Fruit fly (Drosophila melanogaster) whole organism, embryonic: Measurements from ENCODE around the gene CG12477.

Source experiments
- ATbp ChIP-seq: fragments of 200-800 bp; sonication (Bioruptor generic); optimal IDR thresholded peaks from 2 replicates; lab custom pipeline; 2017; ENCODE audit warnings: missing biosample characterization, mild to moderate bottlenecking, missing genetic modification characterization, missing genetic modification reagents
- Antp ChIP-seq: fragments of 200-800 bp; sonication (Bioruptor generic); optimal IDR thresholded peaks from 3 replicates; lab custom pipeline; 2016; ENCODE audit warnings: missing biosample characterization, missing genetic modification characterization
- BEAF-32 ChIP-seq: fragments of 200-800 bp; sonication (Bioruptor generic); optimal IDR thresholded peaks from 3 replicates; lab custom pipeline; 2017; ENCODE audit warnings: missing biosample characterization, missing genetic modification characterization, mild to moderate bottlenecking, moderate library complexity, missing genetic modification reagents
- Bdp1 ChIP-seq: fragments of 200-800 bp; sonication (Bioruptor generic); optimal IDR thresholded peaks from 3 replicates; lab custom pipeline; 2016; ENCODE audit warnings: missing biosample characterization, missing genetic modification characterization
- Bgb ChIP-seq: fragments of 200-800 bp; sonication (Bioruptor generic); IDR thresholded peaks from 2 replicates; pipeline ENCODE4 v1.3.6; 2022; ENCODE audit warnings: missing biosample characterization, missing genetic modification characterization; ENCODE audit not compliant: partially characterized antibody
- CG1024 ChIP-seq: fragments of 200-800 bp; sonication (Bioruptor generic); IDR thresholded peaks from 2 replicates; pipeline ENCODE4 v1.3.6; 2022; ENCODE audit warnings: missing biosample characterization, missing genetic modification characterization
- CG10543 ChIP-seq: fragments of 200-800 bp; sonication (Bioruptor generic); optimal IDR thresholded peaks from 3 replicates; lab custom pipeline; 2017; ENCODE audit warnings: missing biosample characterization, mild to moderate bottlenecking, missing genetic modification characterization, moderate library complexity
- CG10565 ChIP-seq: fragments of 200-800 bp; sonication (Bioruptor generic); optimal IDR thresholded peaks from 3 replicates; lab custom pipeline; 2016; ENCODE audit warnings: missing biosample characterization, mild to moderate bottlenecking, missing genetic modification characterization
- CG11085 ChIP-seq: fragments of 200-800 bp; sonication (Bioruptor generic); IDR thresholded peaks from 2 replicates; pipeline ENCODE4 v1.3.6; 2022; ENCODE audit warnings: missing biosample characterization, missing genetic modification characterization
- CG1233 ChIP-seq: fragments of 200-800 bp; sonication (Bioruptor generic); optimal IDR thresholded peaks from 4 replicates; lab custom pipeline; 2018; ENCODE audit warnings: missing biosample characterization, mild to moderate bottlenecking, missing genetic modification characterization
- CG15696 ChIP-seq: fragments of 200-800 bp; sonication (Bioruptor generic); optimal IDR thresholded peaks from 2 replicates; lab custom pipeline; 2019; ENCODE audit warnings: missing biosample characterization, mild to moderate bottlenecking, missing genetic modification characterization, moderate library complexity
- CG16815 ChIP-seq: fragments of 200-800 bp; sonication (Bioruptor generic); optimal IDR thresholded peaks from 3 replicates; lab custom pipeline; 2017; ENCODE audit warnings: missing biosample characterization, mild to moderate bottlenecking, missing genetic modification characterization
- CG17385 ChIP-seq: fragments of 200-800 bp; sonication (Bioruptor generic); optimal IDR thresholded peaks from 3 replicates; lab custom pipeline; 2018; ENCODE audit warnings: missing biosample characterization, mild to moderate bottlenecking, missing genetic modification characterization
- CG2129 ChIP-seq: fragments of 200-800 bp; sonication (Bioruptor generic); IDR thresholded peaks from 2 replicates; pipeline ENCODE4 v1.3.6; 2022; ENCODE audit warnings: missing biosample characterization, missing genetic modification characterization; ENCODE audit not compliant: partially characterized antibody
- CG43689 ChIP-seq: fragments of 200-800 bp; sonication (Bioruptor generic); IDR thresholded peaks from 2 replicates; pipeline ENCODE4 v1.3.6; 2022; ENCODE audit warnings: missing biosample characterization, missing genetic modification characterization
- CG5245 ChIP-seq: fragments of 200-800 bp; sonication (Bioruptor generic); optimal IDR thresholded peaks from 3 replicates; lab custom pipeline; 2016; ENCODE audit warnings: missing biosample characterization, missing genetic modification characterization
- CG5953 ChIP-seq: fragments of 200-800 bp; sonication (Bioruptor generic); IDR thresholded peaks from 2 replicates; pipeline ENCODE4 v1.3.6; 2022; ENCODE audit warnings: missing biosample characterization, missing genetic modification characterization
- CG6272 ChIP-seq: fragments of 200-800 bp; sonication (Bioruptor generic); IDR thresholded peaks from 2 replicates; pipeline ENCODE4 v1.3.6; 2022; ENCODE audit warnings: missing biosample characterization, missing genetic modification characterization
- CG7372 ChIP-seq: fragments of 200-800 bp; sonication (Bioruptor generic); IDR thresholded peaks from 2 replicates; pipeline ENCODE4 v1.3.6; 2022; ENCODE audit warnings: missing biosample characterization, missing genetic modification characterization
- Doc3 ChIP-seq: fragments of 200-800 bp; sonication (Bioruptor generic); IDR thresholded peaks from 3 replicates; pipeline ENCODE4 v1.3.6; 2022; ENCODE audit warnings: missing biosample characterization, missing genetic modification characterization; ENCODE audit not compliant: partially characterized antibody
- Ets97D ChIP-seq: fragments of 200-800 bp; sonication (Bioruptor generic); optimal IDR thresholded peaks from 3 replicates; lab custom pipeline; 2016; ENCODE audit warnings: missing biosample characterization, missing genetic modification characterization
- Fer2 ChIP-seq: fragments of 200-800 bp; sonication (Bioruptor generic); optimal IDR thresholded peaks from 2 replicates; lab custom pipeline; 2018; ENCODE audit warnings: missing biosample characterization, mild to moderate bottlenecking, missing genetic modification characterization, moderate library complexity
- Hr3 ChIP-seq: fragments of 200-800 bp; sonication (Bioruptor generic); optimal IDR thresholded peaks from 3 replicates; lab custom pipeline; 2016; ENCODE audit warnings: missing biosample characterization, missing genetic modification characterization
- Hr78 ChIP-seq, 2 experiments: fragments of 200-800 bp in 1 of 2; fragments of >200 bp in 1 of 2; sonication (Bioruptor generic) in 1 of 2; optimal IDR thresholded peaks; 2 replicates each; lab custom pipeline; 2017 to 2019; ENCODE audit warnings: missing biosample characterization in 2 of 2, missing genetic modification characterization in 2 of 2, mild to moderate bottlenecking in 1 of 2, moderate library complexity in 1 of 2
- NK7.1 ChIP-seq: fragments of 200-800 bp; sonication (Bioruptor generic); optimal IDR thresholded peaks from 3 replicates; lab custom pipeline; 2016; ENCODE audit warnings: missing biosample characterization, missing genetic modification characterization
- Nf-YB ChIP-seq: fragments of 200-800 bp; sonication (Bioruptor generic); optimal IDR thresholded peaks from 3 replicates; lab custom pipeline; 2019; ENCODE audit warnings: missing biosample characterization, mild to moderate bottlenecking, missing genetic modification characterization, moderate library complexity
- Sry-β ChIP-seq: fragments of 200-800 bp; sonication (Bioruptor generic); optimal IDR thresholded peaks from 2 replicates; lab custom pipeline; 2018; ENCODE audit warnings: missing biosample characterization, mild to moderate bottlenecking, missing genetic modification characterization, moderate library complexity
- al ChIP-seq: fragments of 200-800 bp; sonication (Bioruptor generic); IDR thresholded peaks from 2 replicates; pipeline ENCODE4 v1.3.6; 2022; ENCODE audit warnings: missing biosample characterization, missing genetic modification characterization
- chn ChIP-seq: fragments of 200-800 bp; sonication (Bioruptor generic); optimal IDR thresholded peaks from 2 replicates; lab custom pipeline; 2016; ENCODE audit warnings: missing biosample characterization, missing genetic modification characterization
- dmrt99B ChIP-seq: fragments of 200-800 bp; sonication (Bioruptor generic); optimal IDR thresholded peaks from 2 replicates; lab custom pipeline; 2018; ENCODE audit warnings: missing biosample characterization, mild to moderate bottlenecking, missing genetic modification characterization, moderate library complexity
- dysf ChIP-seq: fragments of 200-800 bp; sonication (Bioruptor generic); IDR thresholded peaks from 3 replicates; pipeline ENCODE4 v1.3.6; 2022; ENCODE audit warnings: missing biosample characterization, missing genetic modification characterization
- en ChIP-seq: fragments of 200-800 bp; sonication (Bioruptor generic); optimal IDR thresholded peaks from 2 replicates; lab custom pipeline; 2016; ENCODE audit warnings: missing biosample characterization, missing genetic modification characterization
- eve ChIP-seq, 2 experiments: fragments of >200 bp; optimal IDR thresholded peaks; 2 replicates each; lab custom pipeline; 2017; ENCODE audit warnings: missing biosample characterization in 2 of 2, missing genetic modification characterization in 2 of 2
- gcm ChIP-seq: fragments of 200-800 bp; sonication (Bioruptor generic); optimal IDR thresholded peaks from 2 replicates; lab custom pipeline; 2019; ENCODE audit warnings: missing biosample characterization, mild to moderate bottlenecking, missing genetic modification characterization, moderate library complexity
- gro ChIP-seq: fragments of 200-800 bp; sonication (Bioruptor generic); optimal IDR thresholded peaks from 2 replicates; lab custom pipeline; 2016; ENCODE audit warnings: missing biosample characterization, missing genetic modification characterization
- gsb-n ChIP-seq: fragments of 200-800 bp; sonication (Bioruptor generic); optimal IDR thresholded peaks from 3 replicates; lab custom pipeline; 2018; ENCODE audit warnings: missing biosample characterization, mild to moderate bottlenecking, missing genetic modification characterization
- ken ChIP-seq: fragments of 200-800 bp; sonication (Bioruptor generic); IDR thresholded peaks from 3 replicates; pipeline ENCODE4 v1.3.6; 2022; ENCODE audit warnings: missing biosample characterization, missing genetic modification characterization
- lola ChIP-seq, 3 experiments: fragments of >200 bp in 2 of 3; fragments of 200-800 bp in 1 of 3; sonication (Bioruptor generic) in 1 of 3; optimal IDR thresholded peaks; 2 replicates each; lab custom pipeline; 2017 to 2019; ENCODE audit warnings: missing biosample characterization in 3 of 3, missing genetic modification characterization in 3 of 3, mild to moderate bottlenecking in 1 of 3, moderate library complexity in 1 of 3
- oc ChIP-seq: fragments of 200-800 bp; sonication (Bioruptor generic); optimal IDR thresholded peaks from 2 replicates; lab custom pipeline; 2018; ENCODE audit warnings: missing biosample characterization, mild to moderate bottlenecking, missing genetic modification characterization, moderate library complexity
- onecut ChIP-seq: fragments of 200-800 bp; sonication (Bioruptor generic); IDR thresholded peaks from 2 replicates; pipeline ENCODE4 v1.3.6; 2022; ENCODE audit warnings: missing biosample characterization, missing genetic modification characterization
- pum ChIP-seq: fragments of 200-800 bp; sonication (Bioruptor generic); optimal IDR thresholded peaks from 2 replicates; lab custom pipeline; 2016; ENCODE audit warnings: missing biosample characterization, missing genetic modification characterization
- scrt ChIP-seq: fragments of 200-800 bp; sonication (Bioruptor generic); optimal IDR thresholded peaks from 2 replicates; lab custom pipeline; 2018; ENCODE audit warnings: missing biosample characterization, mild to moderate bottlenecking, missing genetic modification characterization, moderate library complexity
- sens ChIP-seq: fragments of 200-800 bp; sonication (Bioruptor generic); peaks from one replicate; lab custom pipeline; 2016; ENCODE audit warnings: missing biosample characterization, missing genetic modification characterization
- so ChIP-seq: fragments of 200-800 bp; sonication (Bioruptor generic); IDR thresholded peaks from 3 replicates; pipeline ENCODE4 v1.3.6; 2022; ENCODE audit warnings: missing biosample characterization, missing genetic modification characterization
- sr ChIP-seq: fragments of 200-800 bp; sonication (Bioruptor generic); IDR thresholded peaks from 3 replicates; pipeline ENCODE4 v1.3.6; 2022; ENCODE audit warnings: missing biosample characterization, missing genetic modification characterization
- vnd ChIP-seq: fragments of 200-800 bp; sonication (Bioruptor generic); IDR thresholded peaks from 3 replicates; pipeline ENCODE4 v1.3.6; 2022; ENCODE audit warnings: missing biosample characterization, missing genetic modification characterization; ENCODE audit not compliant: partially characterized antibody

Gene CG12477

DNA sequence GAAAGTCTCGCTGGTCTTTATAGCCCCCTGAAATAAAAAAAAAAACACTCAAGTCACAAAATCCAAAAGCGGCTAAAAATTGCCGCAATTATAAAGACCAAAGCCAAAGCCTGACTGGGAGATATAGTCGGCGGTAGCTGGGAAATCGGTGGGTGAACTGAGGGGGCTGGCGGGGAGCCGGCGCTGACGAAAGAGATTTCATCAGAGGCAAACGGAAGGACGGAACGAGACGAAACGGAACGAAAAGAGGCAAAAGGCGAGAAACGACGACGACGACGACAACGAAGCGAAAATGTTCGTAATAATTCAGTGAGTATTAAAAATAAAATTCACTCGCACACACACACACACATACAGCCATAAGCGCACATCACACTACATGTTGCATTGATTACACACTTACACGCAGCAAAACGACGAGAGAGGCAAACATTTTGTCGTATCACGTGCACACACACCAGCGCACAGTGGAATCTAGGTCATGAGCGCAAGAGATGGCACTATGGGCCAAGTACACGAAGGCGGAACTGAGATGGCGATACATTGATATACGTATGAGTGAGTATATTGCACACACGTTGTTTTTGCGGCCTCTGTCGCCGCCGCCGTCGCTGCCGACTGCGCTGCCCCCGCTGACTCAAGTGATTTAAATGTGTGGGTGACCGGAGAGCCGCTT, 36.0 kb upstream of the CG12477 start (continued):
- TF ChIP-seq sr (GFP tag; lab: Robert Waterston, UW): peak; percentile 68; the same call in 2 of the 3 replicates

DNA sequence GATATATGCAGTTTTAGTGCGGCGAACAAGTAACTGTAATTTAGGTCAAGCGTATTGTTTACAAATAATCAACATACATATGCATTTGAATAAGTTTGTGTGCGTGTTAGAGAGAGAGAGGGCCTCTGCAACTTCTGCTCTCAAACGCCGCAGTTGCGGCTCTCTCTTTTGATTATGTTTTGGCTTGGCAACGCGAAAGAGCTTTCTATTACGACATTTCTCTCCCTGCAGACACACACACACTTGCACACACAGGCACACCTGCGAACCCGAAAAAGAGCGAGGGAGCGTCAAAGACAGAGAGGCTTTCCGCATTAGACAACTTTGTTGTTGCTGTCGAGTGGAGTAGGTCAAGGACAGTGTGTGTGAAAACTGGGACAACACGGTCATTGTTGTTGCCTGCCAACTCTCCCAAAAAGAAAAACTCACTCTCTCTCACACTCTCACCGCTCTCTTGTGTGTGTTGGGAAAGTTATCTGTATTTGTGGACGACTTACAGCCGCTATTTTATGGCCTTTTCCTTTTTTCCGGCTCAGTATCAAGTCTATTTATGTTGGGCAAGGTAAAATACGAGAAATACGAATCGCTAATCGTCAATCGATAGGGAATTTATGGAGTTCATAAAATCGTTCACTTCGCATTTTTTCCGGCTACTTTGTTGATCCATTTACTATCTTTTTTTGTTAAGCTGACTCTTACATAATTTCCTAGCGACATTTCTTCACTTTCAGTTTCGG, 34.2 kb upstream of the CG12477 start:
- TF ChIP-seq dysf (GFP tag; lab: Robert Waterston, UW): 0 out of 3 replicates have a peak, but pooled peaks have one; percentile 20
- TF ChIP-seq CG2129: no peak
- no peak for TF ChIP-seq Doc3
- no peak for TF ChIP-seq BEAF-32 (GFP tag; lab: Kevin White, UChicago)
- no peak for TF ChIP-seq CG6272
- TF ChIP-seq CG16815 (GFP tag; lab: Kevin White, UChicago): no peak
- peak; percentile 38 for TF ChIP-seq scrt (GFP tag; lab: Kevin White, UChicago)
- no peak for TF ChIP-seq CG10565
- no peak for TF ChIP-seq Antp (GFP tag; lab: Kevin White, UChicago)
- peak; percentile 7 for TF ChIP-seq CG10543 (GFP tag; lab: Kevin White, UChicago)
- TF ChIP-seq vnd: no peak
- no peak for TF ChIP-seq dmrt99B (tag; lab: Kevin White, UChicago)
- no peak for TF ChIP-seq CG1024 (GFP tag; lab: Robert Waterston, UW)
- TF ChIP-seq CG43689: no peak
- no peak for TF ChIP-seq al (GFP tag; lab: Robert Waterston, UW)
- TF ChIP-seq Bdp1 (GFP tag; lab: Kevin White, UChicago): no peak
- TF ChIP-seq Hr3 (GFP tag; lab: Kevin White, UChicago): peak; percentile 75
- TF ChIP-seq gro (GFP tag; lab: Kevin White, UChicago): no peak
- TF ChIP-seq eve (GFP tag; optimal IDR thresholded peaks at IDR 0.05; lab: Kevin White, UChicago): peak in 1 of 2 experiments; percentile 79
- TF ChIP-seq CG11085 (GFP tag; lab: Robert Waterston, UW): no peak
- TF ChIP-seq oc (tag; lab: Kevin White, UChicago): no peak
- no peak for TF ChIP-seq Sry-β (GFP tag; lab: Kevin White, UChicago)
- TF ChIP-seq ATbp (GFP tag; lab: Kevin White, UChicago): no peak
- TF ChIP-seq pum: no peak
- TF ChIP-seq onecut (GFP tag; lab: Robert Waterston, UW): peak; percentile 60
- TF ChIP-seq CG5245 (GFP tag; lab: Kevin White, UChicago): no peak
- TF ChIP-seq gsb-n (tag; lab: Kevin White, UChicago): no peak
- TF ChIP-seq CG5953 (GFP tag; lab: Robert Waterston, UW): 0 out of 2 replicates have a peak, but pooled peaks have one; percentile 37
- TF ChIP-seq CG15696 (tag; lab: Kevin White, UChicago): no peak
- no peak for TF ChIP-seq Nf-YB (GFP tag; lab: Kevin White, UChicago)
- 0 out of 3 replicates have a peak, but pooled peaks have one; percentile 24 for TF ChIP-seq ken (GFP tag; lab: Robert Waterston, UW)
- no peak for TF ChIP-seq en (GFP tag; lab: Kevin White, UChicago)
- no peak for TF ChIP-seq chn
- TF ChIP-seq lola (GFP tag; optimal IDR thresholded peaks at IDR 0.05; lab: Kevin White, UChicago): no peak
- TF ChIP-seq Fer2 (tag; lab: Kevin White, UChicago): no peak
- TF ChIP-seq CG1233 (GFP tag; lab: Kevin White, UChicago): no peak
- TF ChIP-seq CG17385 (GFP tag; lab: Kevin White, UChicago): peak; percentile 11
- TF ChIP-seq CG7372 (GFP tag; lab: Robert Waterston, UW): no peak
- peak in 1 of 2 experiments; percentile 33 for TF ChIP-seq Hr78 (GFP tag; optimal IDR thresholded peaks at IDR 0.05; lab: Kevin White, UChicago)
- no peak for TF ChIP-seq Bgb (GFP tag; lab: Robert Waterston, UW)
- TF ChIP-seq gcm (GFP tag; lab: Kevin White, UChicago): no peak
- TF ChIP-seq so (GFP tag; lab: Robert Waterston, UW): no peak; the same call in 2 of the 3 replicates
- TF ChIP-seq Ets97D (GFP tag; lab: Kevin White, UChicago): no peak
- TF ChIP-seq sens (GFP tag; lab: Kevin White, UChicago): peak; percentile 72
- no peak for TF ChIP-seq NK7.1
